Fruit fly (Drosophila melanogaster) whole organism, embryonic: ENCODE measurements around the gene bun.

Experiments used
- Abd-B ChIP-seq: fragments of 200-800 bp; sonication (Bioruptor generic); optimal IDR thresholded peaks from 2 replicates; lab custom pipeline; 2018; ENCODE audit warnings: missing biosample characterization, mild to moderate bottlenecking, missing genetic modification characterization, moderate library complexity
- CG10321 ChIP-seq: fragments of 200-800 bp; sonication (Bioruptor generic); IDR thresholded peaks from 2 replicates; pipeline ENCODE4 v1.3.6; 2022; ENCODE audit warnings: missing biosample characterization, missing genetic modification characterization
- CG11695 ChIP-seq: fragments of 200-800 bp; sonication (Bioruptor generic); IDR thresholded peaks from 3 replicates; pipeline ENCODE4 v1.3.6; 2022; ENCODE audit warnings: missing biosample characterization, missing genetic modification characterization
- CG13287 ChIP-seq: fragments of 200-800 bp; sonication (Bioruptor generic); IDR thresholded peaks from 2 replicates; pipeline ENCODE4 v1.3.6; 2022; ENCODE audit warnings: missing biosample characterization, missing genetic modification characterization; ENCODE audit not compliant: partially characterized antibody
- CG13624 ChIP-seq: fragments of 200-800 bp; sonication (Bioruptor generic); optimal IDR thresholded peaks from 2 replicates; lab custom pipeline; 2016; ENCODE audit warnings: missing biosample characterization, missing genetic modification characterization
- CG15479 ChIP-seq: fragments of 200-800 bp; sonication (Bioruptor generic); optimal IDR thresholded peaks from 3 replicates; lab custom pipeline; 2019; ENCODE audit warnings: missing biosample characterization, mild to moderate bottlenecking, missing genetic modification characterization, moderate library complexity
- CG16779 ChIP-seq: fragments of 200-800 bp; sonication (Bioruptor generic); IDR thresholded peaks from 2 replicates; pipeline ENCODE4 v1.3.6; 2022; ENCODE audit warnings: missing biosample characterization, missing genetic modification characterization
- CG17385 ChIP-seq: fragments of 200-800 bp; sonication (Bioruptor generic); optimal IDR thresholded peaks from 3 replicates; lab custom pipeline; 2018; ENCODE audit warnings: missing biosample characterization, mild to moderate bottlenecking, missing genetic modification characterization
- CG17802 ChIP-seq: fragments of 200-800 bp; sonication (Bioruptor generic); optimal IDR thresholded peaks from 2 replicates; lab custom pipeline; 2018; ENCODE audit warnings: missing biosample characterization, mild to moderate bottlenecking, missing genetic modification characterization, moderate library complexity
- CG17829 ChIP-seq: fragments of 200-800 bp; optimal IDR thresholded peaks from 2 replicates; lab custom pipeline; 2019; ENCODE audit warnings: missing biosample characterization, mild to moderate bottlenecking, missing genetic modification characterization, moderate library complexity
- CG1832 ChIP-seq: fragments of 200-800 bp; sonication (Bioruptor generic); optimal IDR thresholded peaks from 2 replicates; lab custom pipeline; 2017; ENCODE audit warnings: missing biosample characterization, mild to moderate bottlenecking, missing genetic modification characterization, inconsistent platforms
- CG2199 ChIP-seq: fragments of 200-800 bp; sonication (Bioruptor generic); IDR thresholded peaks from 3 replicates; pipeline ENCODE4 v1.3.6; 2022; ENCODE audit warnings: missing biosample characterization, missing genetic modification characterization
- CG2875 ChIP-seq: fragments of 200-800 bp; sonication (Bioruptor generic); optimal IDR thresholded peaks from 2 replicates; lab custom pipeline; 2017; ENCODE audit warnings: missing biosample characterization, mild to moderate bottlenecking, missing genetic modification characterization, missing genetic modification reagents
- CG4328 ChIP-seq: fragments of 200-800 bp; sonication (Bioruptor generic); optimal IDR thresholded peaks from 3 replicates; lab custom pipeline; 2017; ENCODE audit warnings: missing biosample characterization, missing genetic modification reagents, missing genetic modification characterization
- CG8765 ChIP-seq: fragments of 200-800 bp; sonication (Bioruptor generic); IDR thresholded peaks from 2 replicates; pipeline ENCODE4 v1.3.6; 2022; ENCODE audit warnings: missing biosample characterization, missing genetic modification characterization
- CG8924 ChIP-seq: fragments of 200-800 bp; optimal IDR thresholded peaks from 3 replicates; lab custom pipeline; 2019; ENCODE audit warnings: missing biosample characterization, mild to moderate bottlenecking, missing genetic modification characterization, moderate library complexity
- CoRest ChIP-seq: fragments of 200-800 bp; sonication (Bioruptor generic); optimal IDR thresholded peaks from 3 replicates; lab custom pipeline; 2018; ENCODE audit warnings: missing biosample characterization, mild to moderate bottlenecking, missing genetic modification characterization, moderate library complexity
- Deaf1 ChIP-seq: fragments of 200-800 bp; optimal IDR thresholded peaks from 3 replicates; lab custom pipeline; 2019; ENCODE audit warnings: missing biosample characterization, mild to moderate bottlenecking, missing genetic modification characterization, moderate library complexity
- Dll ChIP-seq: fragments of 200-800 bp; sonication (Bioruptor generic); IDR thresholded peaks from 4 replicates; pipeline ENCODE4 v1.3.6; 2022; ENCODE audit warnings: missing biosample characterization, missing genetic modification characterization; ENCODE audit not compliant: partially characterized antibody
- Drgx ChIP-seq: fragments of 200-800 bp; sonication (Bioruptor generic); IDR thresholded peaks from 2 replicates; pipeline ENCODE4 v1.3.6; 2022; ENCODE audit warnings: missing biosample characterization, missing genetic modification characterization
- Nf-YC ChIP-seq: fragments of 200-800 bp; optimal IDR thresholded peaks from 3 replicates; lab custom pipeline; 2019; ENCODE audit warnings: missing biosample characterization, mild to moderate bottlenecking, missing genetic modification characterization, moderate library complexity
- Scr ChIP-seq: fragments of 200-800 bp; sonication (Bioruptor generic); IDR thresholded peaks from 2 replicates; pipeline ENCODE4 v1.3.6; 2022; ENCODE audit warnings: missing biosample characterization, missing genetic modification characterization; ENCODE audit not compliant: partially characterized antibody
- Stat92E ChIP-seq, 3 experiments: fragments of >200 bp in 2 of 3; fragments of 200-800 bp in 1 of 3; sonication (Bioruptor generic) in 1 of 3; optimal IDR thresholded peaks; 2 replicates each; lab custom pipeline; 2017 to 2019; ENCODE audit warnings: missing biosample characterization in 3 of 3, missing genetic modification characterization in 3 of 3, mild to moderate bottlenecking in 1 of 3, moderate library complexity in 1 of 3
- Trl ChIP-seq, 3 experiments: fragments of >200 bp in 2 of 3; fragments of 200-800 bp in 1 of 3; sonication (Bioruptor generic) in 1 of 3; optimal IDR thresholded peaks; 2 replicates in 1 of 3; 3 replicates in 2 of 3; lab custom pipeline; 2016 to 2017; ENCODE audit warnings: missing biosample characterization in 1 of 3, missing genetic modification characterization in 1 of 3
- ara ChIP-seq: fragments of 200-800 bp; sonication (Bioruptor generic); IDR thresholded peaks from 2 replicates; pipeline ENCODE4 v1.3.6; 2022; ENCODE audit warnings: missing biosample characterization, missing genetic modification characterization
- bbx ChIP-seq: fragments of 200-800 bp; sonication (Bioruptor generic); IDR thresholded peaks from 2 replicates; pipeline ENCODE4 v1.3.6; 2022; ENCODE audit warnings: missing biosample characterization, missing genetic modification characterization; ENCODE audit not compliant: partially characterized antibody
- bowl ChIP-seq: fragments of 200-800 bp; sonication (Bioruptor generic); IDR thresholded peaks from 2 replicates; pipeline ENCODE4 v1.3.6; 2022; ENCODE audit warnings: missing biosample characterization, missing genetic modification characterization
- br ChIP-seq: fragments of >200 bp; optimal IDR thresholded peaks from 2 replicates; lab custom pipeline; 2017
- cg ChIP-seq: fragments of 200-800 bp; sonication (Bioruptor generic); optimal IDR thresholded peaks from 3 replicates; lab custom pipeline; 2019; ENCODE audit warnings: missing biosample characterization, mild to moderate bottlenecking, missing genetic modification characterization, moderate library complexity
- cwo ChIP-seq: fragments of 200-800 bp; sonication (Bioruptor generic); optimal IDR thresholded peaks from 3 replicates; lab custom pipeline; 2017; ENCODE audit warnings: missing biosample characterization, missing genetic modification characterization, mild to moderate bottlenecking, moderate library complexity, missing genetic modification reagents
- esg ChIP-seq: fragments of 200-800 bp; sonication (Bioruptor generic); conservative IDR thresholded peaks from 2 replicates; pipeline ENCODE4 v1.3.6; 2022; ENCODE audit warnings: missing biosample characterization, missing genetic modification characterization
- eve ChIP-seq, 2 experiments: fragments of >200 bp; optimal IDR thresholded peaks; 2 replicates each; lab custom pipeline; 2017; ENCODE audit warnings: missing biosample characterization in 2 of 2, missing genetic modification characterization in 2 of 2
- grn ChIP-seq: fragments of 200-800 bp; sonication (Bioruptor generic); optimal IDR thresholded peaks from 3 replicates; lab custom pipeline; 2017; ENCODE audit warnings: missing biosample characterization, missing genetic modification characterization
- hkb ChIP-seq, 2 experiments: fragments of 200-800 bp in 1 of 2; fragments of >200 bp in 1 of 2; sonication (Bioruptor generic) in 1 of 2; IDR thresholded peaks in 1 of 2; optimal IDR thresholded peaks in 1 of 2; 2 replicates each; pipeline versions ENCODE4 v1.3.6 to Lab custom; 2017 to 2022; ENCODE audit warnings: missing biosample characterization in 1 of 2, missing genetic modification characterization in 1 of 2
- lbe ChIP-seq: fragments of 200-800 bp; sonication (Bioruptor generic); optimal IDR thresholded peaks from 2 replicates; lab custom pipeline; 2016; ENCODE audit warnings: missing biosample characterization, mild to moderate bottlenecking, missing genetic modification characterization
- nau ChIP-seq: fragments of 200-800 bp; sonication (Bioruptor generic); optimal IDR thresholded peaks from 3 replicates; lab custom pipeline; 2017; ENCODE audit warnings: missing biosample characterization, mild to moderate bottlenecking, missing genetic modification characterization, missing genetic modification reagents
- nom ChIP-seq: fragments of 200-800 bp; sonication (Bioruptor generic); optimal IDR thresholded peaks from 2 replicates; lab custom pipeline; 2017; ENCODE audit warnings: missing biosample characterization, missing genetic modification characterization, mild to moderate bottlenecking, moderate library complexity, missing genetic modification reagents
- pnt ChIP-seq: fragments of 200-800 bp; sonication (Bioruptor generic); optimal IDR thresholded peaks from 3 replicates; lab custom pipeline; 2016; ENCODE audit warnings: missing biosample characterization, missing genetic modification characterization
- psq ChIP-seq: fragments of 200-800 bp; sonication (Bioruptor generic); optimal IDR thresholded peaks from 2 replicates; lab custom pipeline; 2017; ENCODE audit warnings: missing biosample characterization, missing genetic modification characterization
- repo ChIP-seq: fragments of 200-800 bp; sonication (Bioruptor generic); optimal IDR thresholded peaks from 2 replicates; lab custom pipeline; 2016; ENCODE audit warnings: missing biosample characterization, missing genetic modification characterization
- run ChIP-seq: fragments of 200-800 bp; sonication (Bioruptor generic); optimal IDR thresholded peaks from 3 replicates; lab custom pipeline; 2018; ENCODE audit warnings: missing biosample characterization, mild to moderate bottlenecking, missing genetic modification characterization
- tll ChIP-seq, 2 experiments: fragments of 200-800 bp in 1 of 2; fragments of >200 bp in 1 of 2; sonication (Bioruptor generic) in 1 of 2; optimal IDR thresholded peaks; 2 replicates each; lab custom pipeline; 2017 to 2019; ENCODE audit warnings: missing biosample characterization in 2 of 2, missing genetic modification characterization in 2 of 2, mild to moderate bottlenecking in 1 of 2, moderate library complexity in 1 of 2
- trh ChIP-seq: fragments of 200-800 bp; sonication (Bioruptor generic); optimal IDR thresholded peaks from 2 replicates; lab custom pipeline; 2016; ENCODE audit warnings: missing biosample characterization, missing genetic modification characterization
- vvl ChIP-seq: fragments of 200-800 bp; sonication (Bioruptor generic); IDR thresholded peaks from 2 replicates; pipeline ENCODE4 v1.3.6; 2022; ENCODE audit warnings: missing biosample characterization, missing genetic modification characterization
- z ChIP-seq: fragments of 200-800 bp; sonication (Bioruptor generic); IDR thresholded peaks from 3 replicates; pipeline ENCODE4 v1.3.6; 2022; ENCODE audit warnings: missing biosample characterization, missing genetic modification characterization
- zen ChIP-seq: fragments of 200-800 bp; sonication (Bioruptor generic); optimal IDR thresholded peaks from 3 replicates; lab custom pipeline; 2018; ENCODE audit warnings: missing biosample characterization, mild to moderate bottlenecking, missing genetic modification characterization, moderate library complexity
- zfh1 ChIP-seq: fragments of 200-800 bp; sonication (Bioruptor generic); IDR thresholded peaks from 3 replicates; pipeline ENCODE4 v1.3.6; 2022; ENCODE audit warnings: missing biosample characterization, missing genetic modification characterization

bun gene

DNA sequence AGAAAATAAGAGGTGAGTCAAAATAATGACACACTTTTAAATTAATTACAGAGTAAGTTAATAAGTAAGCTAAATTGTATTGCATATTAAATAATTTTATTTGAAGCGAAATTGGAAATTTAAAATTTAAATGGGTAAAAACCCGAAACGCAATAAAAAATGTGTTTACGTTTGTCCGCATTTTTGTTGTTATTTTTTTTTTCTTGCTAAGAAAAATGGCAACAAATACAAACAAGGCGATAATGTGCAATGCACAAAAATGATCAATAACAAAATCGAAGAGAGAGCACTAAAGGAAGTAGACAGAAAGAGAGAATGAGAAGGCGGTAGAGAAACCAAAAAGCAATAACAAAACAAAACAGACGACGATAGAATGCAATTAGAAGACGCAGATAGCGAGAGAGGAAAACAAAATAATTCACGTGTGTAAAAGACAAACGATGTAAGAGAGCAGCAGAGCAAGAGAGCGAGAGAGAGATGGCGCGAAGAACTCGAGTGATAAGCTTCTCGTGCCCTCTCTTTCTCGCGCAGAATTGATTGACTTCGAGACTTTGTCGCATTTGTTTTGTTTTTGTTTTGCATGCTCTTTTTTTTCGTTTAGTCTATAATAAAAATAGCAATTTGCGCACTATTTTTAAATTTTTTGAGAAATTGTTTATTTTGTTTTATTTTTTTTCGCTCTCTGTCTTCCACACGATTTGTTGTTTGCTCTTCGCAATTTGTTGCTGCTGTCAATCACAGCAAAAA lies 25.5 kb downstream of the bun start:
- 0 out of 4 replicates have a peak, but pooled peaks have one; percentile 20 for TF ChIP-seq Dll
- TF ChIP-seq tll (GFP tag; optimal IDR thresholded peaks at IDR 0.05; lab: Kevin White, UChicago): peak in 1 of 2 experiments; percentile 55
- TF ChIP-seq br: no peak
- TF ChIP-seq nau: peak; percentile 0
- TF ChIP-seq CG17385 (GFP tag; lab: Kevin White, UChicago): peak; percentile 26
- TF ChIP-seq CG2875 (GFP tag; lab: Kevin White, UChicago): no peak
- no peak for TF ChIP-seq CoRest (tag; lab: Kevin White, UChicago)
- peak; percentile 20 for TF ChIP-seq run (tag; lab: Kevin White, UChicago)
- no peak for TF ChIP-seq pnt (GFP tag; lab: Kevin White, UChicago)
- TF ChIP-seq CG13287 (GFP tag; lab: Robert Waterston, UW): no peak
- TF ChIP-seq repo (GFP tag; lab: Kevin White, UChicago): no peak
- TF ChIP-seq eve (GFP tag; optimal IDR thresholded peaks at IDR 0.05; lab: Kevin White, UChicago): peak in 1 of 2 experiments; percentile 82
- peak; percentile 84 to 96 for TF ChIP-seq Trl (optimal IDR thresholded peaks at IDR 0.05; lab: Kevin White, UChicago)
- no peak for TF ChIP-seq Trl (GFP tag; optimal IDR thresholded peaks at IDR 0.05; lab: Kevin White, UChicago)
- TF ChIP-seq grn (GFP tag; lab: Kevin White, UChicago): peak; percentile 55
- TF ChIP-seq lbe (GFP tag; lab: Kevin White, UChicago): no peak
- TF ChIP-seq cwo (GFP tag; lab: Kevin White, UChicago): peak; percentile 81
- TF ChIP-seq CG10321: peak; percentile 58
- TF ChIP-seq CG17802: no peak
- TF ChIP-seq CG1832 (GFP tag; lab: Kevin White, UChicago): peak; percentile 68
- TF ChIP-seq Abd-B (GFP tag; lab: Kevin White, UChicago): no peak
- no peak for TF ChIP-seq bowl (GFP tag; lab: Robert Waterston, UW)
- TF ChIP-seq CG8924 (tag; lab: Kevin White, UChicago): peak; percentile 18
- TF ChIP-seq cg (GFP tag; lab: Kevin White, UChicago): peak; percentile 23
- peak; percentile 18 for TF ChIP-seq zen (tag; lab: Kevin White, UChicago)
- TF ChIP-seq zfh1 (GFP tag; lab: Robert Waterston, UW): 0 out of 3 replicates have a peak, but pooled peaks have one; percentile 25
- TF ChIP-seq Nf-YC (tag; lab: Kevin White, UChicago): peak; percentile 41
- 0 out of 2 replicates have a peak, but pooled peaks have one; percentile 30 for TF ChIP-seq bbx
- no peak for TF ChIP-seq ara (GFP tag; lab: Robert Waterston, UW)
- TF ChIP-seq hkb (optimal IDR thresholded peaks at IDR 0.05; lab: Kevin White, UChicago): no peak
- no peak for TF ChIP-seq hkb (GFP tag; IDR thresholded peaks at IDR 0.05; lab: Robert Waterston, UW)
- TF ChIP-seq CG4328: no peak
- 0 out of 3 replicates have a peak, but pooled peaks have one; percentile 11 for TF ChIP-seq CG2199
- TF ChIP-seq Scr: 0 out of 2 replicates have a peak, but pooled peaks have one; percentile 13
- TF ChIP-seq CG8765 (GFP tag; lab: Robert Waterston, UW): no peak
- TF ChIP-seq psq (GFP tag; lab: Kevin White, UChicago): peak; percentile 73
- no peak for TF ChIP-seq CG16779 (GFP tag; lab: Robert Waterston, UW)
- 0 out of 3 replicates have a peak, but pooled peaks have one; percentile 53 for TF ChIP-seq z (GFP tag; lab: Robert Waterston, UW)
- TF ChIP-seq trh (GFP tag; lab: Kevin White, UChicago): no peak
- TF ChIP-seq CG17829 (tag; lab: Kevin White, UChicago): peak; percentile 6
- no peak for TF ChIP-seq esg (GFP tag; lab: Robert Waterston, UW)
- TF ChIP-seq Deaf1 (tag; lab: Kevin White, UChicago): peak; percentile 5
- peak; percentile 84 for TF ChIP-seq Drgx (GFP tag; lab: Robert Waterston, UW)
- peak; percentile 25 for TF ChIP-seq CG13624
- no peak for TF ChIP-seq Stat92E (GFP tag; optimal IDR thresholded peaks at IDR 0.05; lab: Kevin White, UChicago)
- peak; percentile 48; the same call in 1 of the 2 replicates for TF ChIP-seq vvl (GFP tag; lab: Robert Waterston, UW)
- peak; percentile 51 for TF ChIP-seq CG15479 (GFP tag; lab: Kevin White, UChicago)
- TF ChIP-seq nom (GFP tag; lab: Kevin White, UChicago): peak; percentile 74
- no peak for TF ChIP-seq CG11695
